Worm (Caenorhabditis elegans): ENCODE data around the gene nop-1.

- TF ChIP-seq elt-1 (tag; optimal IDR thresholded peaks at IDR 0.05) = no peak
- TF ChIP-seq nhr-237 (tag; optimal IDR thresholded peaks at IDR 0.05) = no peak
- TF ChIP-seq ama-1 (optimal IDR thresholded peaks at IDR 0.05) = peak; percentile 33
- TF ChIP-seq F13H6.1 (tag; optimal IDR thresholded peaks at IDR 0.05) = peak; percentile 55
- no peak for TF ChIP-seq unc-62 (GFP tag; optimal IDR thresholded peaks at IDR 0.05)
- TF ChIP-seq crh-2 (tag; optimal IDR thresholded peaks at IDR 0.05) = no peak
- peak; percentile 19 for TF ChIP-seq zag-1 (tag; optimal IDR thresholded peaks at IDR 0.05)
- no peak for TF ChIP-seq egl-27 (tag; optimal IDR thresholded peaks at IDR 0.05)
- TF ChIP-seq skn-1 (tag; optimal IDR thresholded peaks at IDR 0.05) = no peak
These were observed 8.7 kb upstream of the nop-1 start for ce11 chrIII:5949817-5950216.

All from whole organism, L2 larva.